Fruit fly (Drosophila melanogaster) whole organism, embryonic: ENCODE results near the gene Naam.

Experiments
- Ada2b ChIP-seq: fragments of 200-800 bp; sonication (Bioruptor generic); IDR thresholded peaks from 2 replicates; pipeline ENCODE4 v1.3.6; 2022; ENCODE audit warnings: missing biosample characterization, missing genetic modification characterization
- CG10209 ChIP-seq: fragments of 200-800 bp; sonication (Bioruptor generic); optimal IDR thresholded peaks from 3 replicates; lab custom pipeline; 2017; ENCODE audit warnings: missing biosample characterization, mild to moderate bottlenecking, missing genetic modification characterization, missing genetic modification reagents
- CG10565 ChIP-seq: fragments of 200-800 bp; sonication (Bioruptor generic); optimal IDR thresholded peaks from 3 replicates; lab custom pipeline; 2016; ENCODE audit warnings: missing biosample characterization, mild to moderate bottlenecking, missing genetic modification characterization
- CG10979 ChIP-seq: fragments of 200-800 bp; sonication (Bioruptor generic); optimal IDR thresholded peaks from 2 replicates; lab custom pipeline; 2018; ENCODE audit warnings: missing biosample characterization, mild to moderate bottlenecking, missing genetic modification characterization, moderate library complexity
- CG11247 ChIP-seq: fragments of 200-800 bp; sonication (Bioruptor generic); IDR thresholded peaks from 2 replicates; pipeline ENCODE4 v1.3.6; 2022; ENCODE audit warnings: missing biosample characterization, missing genetic modification characterization
- CG11456 ChIP-seq: fragments of 200-800 bp; sonication (Bioruptor generic); IDR thresholded peaks from 3 replicates; pipeline ENCODE4 v1.3.6; 2022; ENCODE audit warnings: missing biosample characterization, missing genetic modification characterization
- CG11560 ChIP-seq: fragments of 200-800 bp; sonication (Bioruptor generic); IDR thresholded peaks from 3 replicates; pipeline ENCODE4 v1.3.6; 2022; ENCODE audit warnings: missing biosample characterization, missing genetic modification characterization
- CG1233 ChIP-seq: fragments of 200-800 bp; sonication (Bioruptor generic); optimal IDR thresholded peaks from 4 replicates; lab custom pipeline; 2018; ENCODE audit warnings: missing biosample characterization, mild to moderate bottlenecking, missing genetic modification characterization
- CG14965 ChIP-seq: fragments of 200-800 bp; sonication (Bioruptor generic); optimal IDR thresholded peaks from 2 replicates; lab custom pipeline; 2016; ENCODE audit warnings: missing biosample characterization, missing genetic modification characterization, borderline replicate concordance
- CG15479 ChIP-seq: fragments of 200-800 bp; sonication (Bioruptor generic); optimal IDR thresholded peaks from 3 replicates; lab custom pipeline; 2019; ENCODE audit warnings: missing biosample characterization, mild to moderate bottlenecking, missing genetic modification characterization, moderate library complexity
- CG16813 ChIP-seq: fragments of 200-800 bp; sonication (Bioruptor generic); IDR thresholded peaks from 3 replicates; pipeline ENCODE4 v1.3.6; 2022; ENCODE audit warnings: missing biosample characterization, missing genetic modification characterization; ENCODE audit not compliant: partially characterized antibody
- CG17912 ChIP-seq: fragments of 200-800 bp; sonication (Bioruptor generic); optimal IDR thresholded peaks from 2 replicates; lab custom pipeline; 2018; ENCODE audit warnings: missing biosample characterization, mild to moderate bottlenecking, missing genetic modification characterization
- CG18764 ChIP-seq: fragments of 200-800 bp; sonication (Bioruptor generic); optimal IDR thresholded peaks from 3 replicates; lab custom pipeline; 2016; ENCODE audit warnings: missing biosample characterization, missing genetic modification characterization
- CG2116 ChIP-seq: fragments of 200-800 bp; sonication (Bioruptor generic); optimal IDR thresholded peaks from 3 replicates; lab custom pipeline; 2018; ENCODE audit warnings: missing biosample characterization, mild to moderate bottlenecking, missing genetic modification characterization
- CG2129 ChIP-seq: fragments of 200-800 bp; sonication (Bioruptor generic); IDR thresholded peaks from 2 replicates; pipeline ENCODE4 v1.3.6; 2022; ENCODE audit warnings: missing biosample characterization, missing genetic modification characterization; ENCODE audit not compliant: partially characterized antibody
- CG2678 ChIP-seq: fragments of 200-800 bp; sonication (Bioruptor generic); optimal IDR thresholded peaks from 3 replicates; lab custom pipeline; 2019; ENCODE audit warnings: missing biosample characterization, mild to moderate bottlenecking, missing genetic modification characterization, moderate library complexity
- CG2712 ChIP-seq: fragments of 200-800 bp; optimal IDR thresholded peaks from 3 replicates; lab custom pipeline; 2019; ENCODE audit warnings: missing biosample characterization, mild to moderate bottlenecking, missing genetic modification characterization, moderate library complexity
- CG3065 ChIP-seq: fragments of 200-800 bp; sonication (Bioruptor generic); optimal IDR thresholded peaks from 2 replicates; lab custom pipeline; 2016; ENCODE audit warnings: missing biosample characterization, missing genetic modification characterization
- CG4360 ChIP-seq: fragments of 200-800 bp; sonication (Bioruptor generic); IDR thresholded peaks from 2 replicates; pipeline ENCODE4 v1.3.6; 2022; ENCODE audit warnings: missing biosample characterization, missing genetic modification characterization
- CG6854 ChIP-seq: fragments of 200-800 bp; sonication (Bioruptor generic); optimal IDR thresholded peaks from 3 replicates; lab custom pipeline; 2017; ENCODE audit warnings: missing biosample characterization, mild to moderate bottlenecking, missing genetic modification characterization
- CG7928 ChIP-seq: fragments of 200-800 bp; sonication (Bioruptor generic); optimal IDR thresholded peaks from 2 replicates; lab custom pipeline; 2017; ENCODE audit warnings: missing biosample characterization, mild to moderate bottlenecking, missing genetic modification characterization
- CG8089 ChIP-seq: fragments of 200-800 bp; sonication (Bioruptor generic); optimal IDR thresholded peaks from 3 replicates; lab custom pipeline; 2016; ENCODE audit warnings: missing biosample characterization, missing genetic modification characterization
- CG8765 ChIP-seq: fragments of 200-800 bp; sonication (Bioruptor generic); IDR thresholded peaks from 2 replicates; pipeline ENCODE4 v1.3.6; 2022; ENCODE audit warnings: missing biosample characterization, missing genetic modification characterization
- CG9727 ChIP-seq: fragments of 200-800 bp; sonication (Bioruptor generic); optimal IDR thresholded peaks from 3 replicates; lab custom pipeline; 2017; ENCODE audit warnings: missing biosample characterization, mild to moderate bottlenecking, missing genetic modification characterization
- Drgx ChIP-seq: fragments of 200-800 bp; sonication (Bioruptor generic); IDR thresholded peaks from 2 replicates; pipeline ENCODE4 v1.3.6; 2022; ENCODE audit warnings: missing biosample characterization, missing genetic modification characterization
- Gsc ChIP-seq: fragments of 200-800 bp; sonication (Bioruptor generic); IDR thresholded peaks from 2 replicates; pipeline ENCODE4 v1.3.6; 2022; ENCODE audit warnings: missing biosample characterization, missing genetic modification characterization
- Hr51 ChIP-seq, 2 experiments: fragments of 200-800 bp; sonication (Bioruptor generic); optimal IDR thresholded peaks; 2 replicates in 1 of 2; 3 replicates in 1 of 2; lab custom pipeline; 2016 to 2018; ENCODE audit warnings: missing biosample characterization in 2 of 2, missing genetic modification characterization in 2 of 2, mild to moderate bottlenecking in 1 of 2, moderate library complexity in 1 of 2
- NK7.1 ChIP-seq: fragments of 200-800 bp; sonication (Bioruptor generic); optimal IDR thresholded peaks from 3 replicates; lab custom pipeline; 2016; ENCODE audit warnings: missing biosample characterization, missing genetic modification characterization
- Taf1 ChIP-seq: fragments of 200-800 bp; sonication (Bioruptor generic); IDR thresholded peaks from 2 replicates; pipeline ENCODE4 v1.3.6; 2022; ENCODE audit warnings: missing biosample characterization, missing genetic modification characterization
- Usf ChIP-seq: fragments of 200-800 bp; sonication (Bioruptor generic); optimal IDR thresholded peaks from 2 replicates; lab custom pipeline; 2017; ENCODE audit warnings: missing genotype, missing biosample characterization, missing genetic modification characterization
- ac ChIP-seq: fragments of 200-800 bp; sonication (Bioruptor generic); optimal IDR thresholded peaks from 3 replicates; lab custom pipeline; 2017; ENCODE audit warnings: missing biosample characterization, mild to moderate bottlenecking, missing genetic modification characterization
- bcd ChIP-seq: fragments of 200-800 bp; sonication (Bioruptor generic); optimal IDR thresholded peaks from 2 replicates; lab custom pipeline; 2017; ENCODE audit warnings: missing biosample characterization, mild to moderate bottlenecking, missing genetic modification characterization
- bsh ChIP-seq, 2 experiments: fragments of 200-800 bp; sonication (Bioruptor generic); optimal IDR thresholded peaks; 2 replicates each; lab custom pipeline; 2017 to 2018; ENCODE audit warnings: mild to moderate bottlenecking in 2 of 2, missing biosample characterization in 2 of 2, missing genetic modification characterization in 2 of 2, moderate library complexity in 1 of 2
- ci ChIP-seq: fragments of 200-800 bp; sonication (Bioruptor generic); IDR thresholded peaks from 3 replicates; pipeline ENCODE4 v1.3.6; 2022; ENCODE audit warnings: missing biosample characterization, missing genetic modification characterization
- crc ChIP-seq: fragments of 200-800 bp; sonication (Bioruptor generic); optimal IDR thresholded peaks from 2 replicates; lab custom pipeline; 2016; ENCODE audit warnings: missing biosample characterization, missing genetic modification characterization
- da ChIP-seq: fragments of 200-800 bp; sonication (Bioruptor generic); optimal IDR thresholded peaks from 2 replicates; lab custom pipeline; 2016; ENCODE audit warnings: missing biosample characterization, missing genetic modification characterization
- fd96Cb ChIP-seq: fragments of 200-800 bp; sonication (Bioruptor generic); optimal IDR thresholded peaks from 2 replicates; lab custom pipeline; 2018; ENCODE audit warnings: missing biosample characterization, mild to moderate bottlenecking, missing genetic modification characterization, moderate library complexity
- lmd ChIP-seq: fragments of 200-800 bp; sonication (Bioruptor generic); IDR thresholded peaks from 2 replicates; pipeline ENCODE4 v1.3.6; 2022; ENCODE audit warnings: missing biosample characterization, missing genetic modification characterization
- mam ChIP-seq: fragments of 200-800 bp; sonication (Bioruptor generic); optimal IDR thresholded peaks from 3 replicates; lab custom pipeline; 2016; ENCODE audit warnings: missing biosample characterization, missing genetic modification characterization
- mld ChIP-seq: fragments of 200-800 bp; sonication (Bioruptor generic); IDR thresholded peaks from 3 replicates; pipeline ENCODE4 v1.3.6; 2022; ENCODE audit warnings: missing biosample characterization, missing genetic modification characterization; ENCODE audit not compliant: partially characterized antibody
- nerfin-2 ChIP-seq: fragments of 200-800 bp; sonication (Bioruptor generic); IDR thresholded peaks from 2 replicates; pipeline ENCODE4 v1.3.6; 2022; ENCODE audit warnings: missing biosample characterization, missing genetic modification characterization; ENCODE audit not compliant: partially characterized antibody
- oc ChIP-seq: fragments of 200-800 bp; sonication (Bioruptor generic); optimal IDR thresholded peaks from 2 replicates; lab custom pipeline; 2018; ENCODE audit warnings: missing biosample characterization, mild to moderate bottlenecking, missing genetic modification characterization, moderate library complexity
- odd ChIP-seq: fragments of 200-800 bp; sonication (Bioruptor generic); optimal IDR thresholded peaks from 2 replicates; lab custom pipeline; 2017; ENCODE audit warnings: missing biosample characterization, mild to moderate bottlenecking, missing genetic modification characterization
- salm ChIP-seq: fragments of 200-800 bp; sonication (Bioruptor generic); optimal IDR thresholded peaks from 2 replicates; lab custom pipeline; 2018; ENCODE audit warnings: missing biosample characterization, mild to moderate bottlenecking, missing genetic modification characterization
- sc ChIP-seq, 3 experiments: fragments of >200 bp in 2 of 3; fragments of 200-800 bp in 1 of 3; sonication (Bioruptor generic) in 1 of 3; optimal IDR thresholded peaks; 2 replicates in 2 of 3; 3 replicates in 1 of 3; lab custom pipeline; 2017; ENCODE audit warnings: mild to moderate bottlenecking in 1 of 3, missing biosample characterization in 1 of 3, missing genetic modification characterization in 1 of 3, missing genetic modification reagents in 1 of 3
- scrt ChIP-seq: fragments of 200-800 bp; sonication (Bioruptor generic); optimal IDR thresholded peaks from 2 replicates; lab custom pipeline; 2018; ENCODE audit warnings: missing biosample characterization, mild to moderate bottlenecking, missing genetic modification characterization, moderate library complexity
- sug ChIP-seq: fragments of 200-800 bp; optimal IDR thresholded peaks from 2 replicates; lab custom pipeline; 2019; ENCODE audit warnings: missing biosample characterization, mild to moderate bottlenecking, missing genetic modification characterization, moderate library complexity
- tll ChIP-seq, 2 experiments: fragments of 200-800 bp in 1 of 2; fragments of >200 bp in 1 of 2; sonication (Bioruptor generic) in 1 of 2; optimal IDR thresholded peaks; 2 replicates each; lab custom pipeline; 2017 to 2019; ENCODE audit warnings: missing biosample characterization in 2 of 2, missing genetic modification characterization in 2 of 2, mild to moderate bottlenecking in 1 of 2, moderate library complexity in 1 of 2
- zf30C ChIP-seq: fragments of 200-800 bp; sonication (Bioruptor generic); optimal IDR thresholded peaks from 3 replicates; lab custom pipeline; 2018; ENCODE audit warnings: missing biosample characterization, mild to moderate bottlenecking, missing genetic modification characterization

The Naam gene

DNA sequence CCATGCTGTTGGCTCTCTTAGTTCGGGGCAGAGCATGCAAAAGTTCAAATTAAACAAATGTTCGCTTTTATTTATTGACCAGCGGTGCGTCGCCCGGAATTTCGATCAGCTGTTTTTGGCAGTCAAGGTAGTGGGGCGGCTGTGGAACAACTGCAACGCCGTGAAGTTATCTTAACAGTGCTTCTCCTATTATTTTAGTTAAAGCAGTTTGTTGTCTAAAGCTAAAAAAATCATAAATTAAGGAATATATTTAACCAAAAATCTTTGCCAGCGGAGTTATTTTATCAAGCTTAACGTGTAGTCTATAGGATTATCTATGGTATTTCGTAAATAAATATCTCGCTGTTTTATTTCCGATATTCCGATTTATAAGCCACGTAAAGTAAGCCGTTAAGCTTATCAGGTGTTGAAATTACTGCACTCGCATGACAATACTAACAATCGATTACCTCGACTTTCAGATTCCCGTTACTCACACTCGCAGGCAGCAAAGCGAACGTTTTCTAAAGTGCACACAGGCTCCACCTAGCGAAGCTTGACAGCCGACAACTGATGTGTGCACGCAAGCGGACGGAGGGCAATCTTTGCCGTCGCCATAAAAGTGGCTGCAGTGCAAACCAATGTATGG is 22.8 kb upstream of the Naam start, which contains the start of the genes CG6195 and CG31220 (continued):
- TF ChIP-seq CG3065 (GFP tag; lab: Kevin White, UChicago) = no peak
- TF ChIP-seq CG2678 (tag; lab: Kevin White, UChicago) = no peak
- TF ChIP-seq CG18764 (GFP tag; lab: Kevin White, UChicago) = no peak
- no peak for TF ChIP-seq CG10979 (tag; lab: Kevin White, UChicago)
- TF ChIP-seq zf30C (GFP tag; lab: Kevin White, UChicago) = no peak
- TF ChIP-seq da (GFP tag; lab: Kevin White, UChicago) = no peak
- peak; percentile 23 for TF ChIP-seq CG8089 (GFP tag; lab: Kevin White, UChicago)
- TF ChIP-seq CG9727 = no peak
- no peak for TF ChIP-seq CG7928 (GFP tag; lab: Kevin White, UChicago)
- no peak for TF ChIP-seq Ada2b (GFP tag; lab: Robert Waterston, UW)
- TF ChIP-seq lmd = no peak
- no peak for TF ChIP-seq Drgx
- no peak for TF ChIP-seq CG10565
- TF ChIP-seq sug (tag; lab: Kevin White, UChicago) = peak; percentile 12
- TF ChIP-seq odd = no peak
- no peak for TF ChIP-seq tll (GFP tag; optimal IDR thresholded peaks at IDR 0.05; lab: Kevin White, UChicago)
- no peak for TF ChIP-seq CG17912
- peak in 1 of 2 experiments; percentile 23 for TF ChIP-seq bsh (GFP tag; optimal IDR thresholded peaks at IDR 0.05; lab: Kevin White, UChicago)
- TF ChIP-seq CG11456 = peak; percentile 76; the same call in 2 of the 3 replicates
- no peak for TF ChIP-seq CG15479 (GFP tag; lab: Kevin White, UChicago)
- no peak for TF ChIP-seq NK7.1 (GFP tag; lab: Kevin White, UChicago)
- no peak for TF ChIP-seq mld
- no peak for TF ChIP-seq sc (optimal IDR thresholded peaks at IDR 0.05; lab: Kevin White, UChicago)
- TF ChIP-seq sc (GFP tag; optimal IDR thresholded peaks at IDR 0.05; lab: Kevin White, UChicago) = no peak
- TF ChIP-seq ac (GFP tag; lab: Kevin White, UChicago) = no peak
- no peak for TF ChIP-seq Usf (GFP tag; lab: Kevin White, UChicago)
- TF ChIP-seq CG11247 = peak; percentile 33; the same call in 1 of the 2 replicates
- TF ChIP-seq CG11560 (tag; lab: Robert Waterston, UW) = no peak
- peak; percentile 28 for TF ChIP-seq bcd (GFP tag; lab: Kevin White, UChicago)
- TF ChIP-seq ci = peak; percentile 81
- peak in 1 of 2 experiments; percentile 25 for TF ChIP-seq Hr51 (GFP tag; optimal IDR thresholded peaks at IDR 0.05; lab: Kevin White, UChicago)
- TF ChIP-seq Gsc (GFP tag; lab: Robert Waterston, UW) = no peak
- TF ChIP-seq CG16813 (GFP tag; lab: Robert Waterston, UW) = no peak; the same call in 2 of the 3 replicates
- TF ChIP-seq CG10209 (GFP tag; lab: Kevin White, UChicago) = no peak
- no peak for TF ChIP-seq CG8765 (GFP tag; lab: Robert Waterston, UW)
- no peak for TF ChIP-seq CG6854 (GFP tag; lab: Kevin White, UChicago)
- TF ChIP-seq CG2129 (GFP tag; lab: Robert Waterston, UW) = no peak
- no peak for TF ChIP-seq CG14965 (GFP tag; lab: Kevin White, UChicago)
- TF ChIP-seq CG2116 (GFP tag; lab: Kevin White, UChicago) = peak; percentile 45
- TF ChIP-seq crc = no peak
- no peak for TF ChIP-seq CG1233 (GFP tag; lab: Kevin White, UChicago)
- TF ChIP-seq mam = no peak
- TF ChIP-seq CG2712 = peak; percentile 35
- no peak for TF ChIP-seq nerfin-2 (GFP tag; lab: Robert Waterston, UW)
- TF ChIP-seq scrt (GFP tag; lab: Kevin White, UChicago) = no peak
- TF ChIP-seq Taf1 = no peak
- TF ChIP-seq salm = no peak
- TF ChIP-seq oc = no peak
- TF ChIP-seq CG4360 (GFP tag; lab: Robert Waterston, UW) = no peak
- no peak for TF ChIP-seq fd96Cb (tag; lab: Kevin White, UChicago)
